Worm (Caenorhabditis elegans) whole organism, L2 larva: ENCODE results near the gene C06H5.6.

Experiments
- aly-2 ChIP-seq: fragments of 150-350 bp; optimal IDR thresholded peaks from 2 replicates; lab custom pipeline; 2014; ENCODE audit warnings: missing biosample characterization, missing genetic modification characterization
- fos-1 ChIP-seq: fragments of 150-350 bp; optimal IDR thresholded peaks from 2 replicates; lab custom pipeline; 2014; ENCODE audit warnings: missing biosample characterization, missing genetic modification characterization
- lin-11 ChIP-seq: fragments of 150-350 bp; sonication (generic microtip); optimal IDR thresholded peaks from 2 replicates; lab custom pipeline; 2014; ENCODE audit warnings: missing biosample characterization, missing genetic modification characterization, inconsistent platforms, mixed read lengths
- mdl-1 ChIP-seq, 2 experiments: fragments of 150-350 bp in 1 of 2; sonication (generic microtip) in 1 of 2; optimal IDR thresholded peaks; 2 replicates each; lab custom pipeline; 2017; ENCODE audit warnings: missing biosample characterization in 2 of 2, missing genetic modification characterization in 2 of 2
- nhr-12 ChIP-seq: fragments of 150-350 bp; optimal IDR thresholded peaks from 2 replicates; lab custom pipeline; 2014; ENCODE audit warnings: missing biosample characterization, missing genetic modification characterization
- nhr-237 ChIP-seq: fragments of 150-350 bp; optimal IDR thresholded peaks from 2 replicates; lab custom pipeline; 2014; ENCODE audit warnings: missing biosample characterization, missing genetic modification characterization
- snpc-4 ChIP-seq: fragments of 150-350 bp; optimal IDR thresholded peaks from 2 replicates; lab custom pipeline; 2014; ENCODE audit warnings: missing biosample characterization, missing genetic modification characterization
- unc-55 ChIP-seq: fragments of 150-350 bp; sonication (generic microtip); optimal IDR thresholded peaks from 3 replicates; lab custom pipeline; 2014; ENCODE audit warnings: missing biosample characterization, missing genetic modification reagents, missing genetic modification characterization

DNA sequence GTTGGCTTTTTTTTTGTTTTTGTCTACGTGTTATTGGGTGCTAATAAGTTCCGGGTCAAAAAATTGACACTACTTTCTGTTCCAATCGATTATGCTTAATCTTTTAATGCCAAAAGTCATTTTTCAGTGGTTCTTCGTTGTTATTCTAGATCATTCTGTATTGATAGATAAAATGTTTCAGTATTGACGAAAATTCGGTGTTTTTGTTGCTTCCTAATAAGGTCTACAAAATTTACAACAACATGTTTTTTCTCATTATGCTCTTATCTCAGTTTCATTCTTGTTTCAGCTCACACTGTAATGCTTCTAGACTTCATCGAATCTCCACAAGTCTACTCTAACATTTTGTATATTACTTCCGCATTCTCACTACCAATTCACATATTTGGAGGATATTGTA is 57.4 kb downstream of the C06H5.6 start, which contains the start of gene srh-303:
- TF ChIP-seq nhr-237 (tag; lab: Kevin White, UChicago) (no peak), lin-11 (tag; lab: Kevin White, UChicago) (no peak), fos-1 (tag; lab: Kevin White, UChicago) (no peak), mdl-1 (tag; optimal IDR thresholded peaks at IDR 0.05; lab: Kevin White, UChicago) (no peak), snpc-4 (tag; lab: Kevin White, UChicago) (no peak), unc-55 (no peak), aly-2 (tag; lab: Kevin White, UChicago) (no peak), nhr-12 (tag; lab: Kevin White, UChicago) (no peak)
